Worm (Caenorhabditis elegans) whole organism, L4 larva: ENCODE measurements around the gene bcs-1.

Source experiments
- D1046.2 ChIP-seq: fragments of 200-800 bp; sonication (Bioruptor generic); IDR thresholded peaks from 2 replicates; pipeline ENCODE4 v1.3.6; 2022; ENCODE audit warnings: missing genetic modification characterization, missing compliant biosample characterization
- F49E8.2 ChIP-seq: sonication (generic microtip); optimal IDR thresholded peaks from 2 replicates; lab custom pipeline; 2016; ENCODE audit warnings: missing compliant biosample characterization, mild to moderate bottlenecking, missing genetic modification characterization, borderline replicate concordance
- jun-1 ChIP-seq: fragments of 150-350 bp; optimal IDR thresholded peaks from 2 replicates; lab custom pipeline; 2014; ENCODE audit warnings: missing biosample characterization, missing genetic modification reagents, missing genetic modification characterization
- lin-39 ChIP-seq: fragments of 150-350 bp; optimal IDR thresholded peaks from 2 replicates; lab custom pipeline; 2014; ENCODE audit warnings: missing biosample characterization, missing genetic modification reagents, missing genetic modification characterization
- lsy-2 ChIP-seq, 2 experiments: fragments of 150-350 bp in 1 of 2; sonication (generic microtip) in 1 of 2; optimal IDR thresholded peaks; 2 replicates each; lab custom pipeline; 2014 to 2017; ENCODE audit warnings: missing biosample characterization in 2 of 2, missing genetic modification characterization in 2 of 2
- mes-2 ChIP-seq: sonication (generic microtip); optimal IDR thresholded peaks from 2 replicates; lab custom pipeline; 2016; ENCODE audit warnings: missing genotype, mild to moderate bottlenecking, missing genetic modification characterization, missing compliant biosample characterization; ENCODE audit not compliant: poor library complexity, severe bottlenecking
- nhr-11 ChIP-seq: fragments of 150-350 bp; optimal IDR thresholded peaks from 2 replicates; lab custom pipeline; 2014; ENCODE audit warnings: missing biosample characterization, missing genetic modification characterization
- set-16 ChIP-seq: fragments of 200-800 bp; sonication (Bioruptor generic); IDR thresholded peaks from 2 replicates; pipeline ENCODE4 v1.3.6; 2022; ENCODE audit warnings: missing genetic modification reagents, missing genetic modification characterization, missing compliant biosample characterization
- unc-130 ChIP-seq: sonication (generic microtip); optimal IDR thresholded peaks from 2 replicates; lab custom pipeline; 2016; ENCODE audit warnings: missing genetic modification reagents, missing genetic modification characterization, missing compliant biosample characterization
- vab-7 ChIP-seq: fragments of 200-800 bp; sonication (Bioruptor generic); IDR thresholded peaks from 2 replicates; pipeline ENCODE4 v1.3.6; 2022; ENCODE audit warnings: missing genetic modification reagents, missing genetic modification characterization, missing compliant biosample characterization

ce11 chrII:8529176-8529698 lies 41.6 kb upstream of the bcs-1 start:
- TF ChIP-seq set-16 (no peak), lsy-2 (tag; optimal IDR thresholded peaks at IDR 0.05; lab: Kevin White, UChicago) (no peak), F49E8.2 (tag; lab: Kevin White, UChicago) (no peak), vab-7 (GFP tag; lab: Robert Waterston, UW) (no peak), jun-1 (tag; lab: Kevin White, UChicago) (no peak), nhr-11 (tag; lab: Kevin White, UChicago) (no peak), mes-2 (tag; lab: Kevin White, UChicago) (no peak), D1046.2 (GFP tag; lab: Robert Waterston, UW) (no peak), unc-130 (GFP tag; lab: Kevin White, UChicago) (no peak), lin-39 (tag; lab: Kevin White, UChicago) (no peak)
